Fruit fly (Drosophila melanogaster) whole organism, embryonic: ENCODE measurements around the gene Pvr.

Experiments
- Blimp-1 ChIP-seq: fragments of 200-800 bp; sonication (Bioruptor generic); optimal IDR thresholded peaks from 3 replicates; lab custom pipeline; 2018; ENCODE audit warnings: missing biosample characterization, missing genetic modification characterization, mild to moderate bottlenecking, moderate library complexity, missing genetic modification reagents
- CG10979 ChIP-seq: fragments of 200-800 bp; sonication (Bioruptor generic); optimal IDR thresholded peaks from 2 replicates; lab custom pipeline; 2018; ENCODE audit warnings: missing biosample characterization, mild to moderate bottlenecking, missing genetic modification characterization, moderate library complexity
- CG12071 ChIP-seq: fragments of 200-800 bp; sonication (Bioruptor generic); optimal IDR thresholded peaks from 3 replicates; lab custom pipeline; 2018; ENCODE audit warnings: missing biosample characterization, mild to moderate bottlenecking, missing genetic modification characterization
- CG12104 ChIP-seq: fragments of 200-800 bp; sonication (Bioruptor generic); optimal IDR thresholded peaks from 3 replicates; lab custom pipeline; 2016; ENCODE audit warnings: missing biosample characterization, missing genetic modification characterization
- CG12155 ChIP-seq: fragments of 200-800 bp; sonication (Bioruptor generic); optimal IDR thresholded peaks from 3 replicates; lab custom pipeline; 2016; ENCODE audit warnings: missing biosample characterization, missing genetic modification characterization
- CG12659 ChIP-seq: fragments of 200-800 bp; sonication (Bioruptor generic); optimal IDR thresholded peaks from 3 replicates; lab custom pipeline; 2017; ENCODE audit warnings: mild to moderate bottlenecking, missing biosample characterization, missing genetic modification reagents, missing genetic modification characterization
- CG15479 ChIP-seq: fragments of 200-800 bp; sonication (Bioruptor generic); optimal IDR thresholded peaks from 3 replicates; lab custom pipeline; 2019; ENCODE audit warnings: missing biosample characterization, mild to moderate bottlenecking, missing genetic modification characterization, moderate library complexity
- CG18619 ChIP-seq: fragments of 200-800 bp; sonication (Bioruptor generic); optimal IDR thresholded peaks from 3 replicates; lab custom pipeline; 2017; ENCODE audit warnings: missing biosample characterization, mild to moderate bottlenecking, missing genetic modification characterization
- CG2875 ChIP-seq: fragments of 200-800 bp; sonication (Bioruptor generic); optimal IDR thresholded peaks from 2 replicates; lab custom pipeline; 2017; ENCODE audit warnings: missing biosample characterization, mild to moderate bottlenecking, missing genetic modification characterization, missing genetic modification reagents
- CG32767 ChIP-seq: fragments of 200-800 bp; sonication (Bioruptor generic); IDR thresholded peaks from 2 replicates; pipeline ENCODE4 v1.3.6; 2022; ENCODE audit warnings: missing biosample characterization, missing genetic modification characterization
- CG43689 ChIP-seq: fragments of 200-800 bp; sonication (Bioruptor generic); IDR thresholded peaks from 2 replicates; pipeline ENCODE4 v1.3.6; 2022; ENCODE audit warnings: missing biosample characterization, missing genetic modification characterization
- CG4404 ChIP-seq: fragments of 200-800 bp; sonication (Bioruptor generic); IDR thresholded peaks from 2 replicates; pipeline ENCODE4 v1.3.6; 2022; ENCODE audit warnings: missing biosample characterization, missing genetic modification characterization
- CG6175 ChIP-seq: fragments of 200-800 bp; sonication (Bioruptor generic); IDR thresholded peaks from 3 replicates; pipeline ENCODE4 v1.3.6; 2022; ENCODE audit warnings: missing biosample characterization, missing genetic modification characterization
- CG6272 ChIP-seq: fragments of 200-800 bp; sonication (Bioruptor generic); IDR thresholded peaks from 2 replicates; pipeline ENCODE4 v1.3.6; 2022; ENCODE audit warnings: missing biosample characterization, missing genetic modification characterization
- CG6654 ChIP-seq: fragments of 200-800 bp; sonication (Bioruptor generic); optimal IDR thresholded peaks from 2 replicates; lab custom pipeline; 2017; ENCODE audit warnings: missing biosample characterization, mild to moderate bottlenecking, missing genetic modification characterization
- CG6765 ChIP-seq: fragments of 200-800 bp; sonication (Bioruptor generic); optimal IDR thresholded peaks from 3 replicates; lab custom pipeline; 2017; ENCODE audit warnings: missing biosample characterization, mild to moderate bottlenecking, missing genetic modification characterization
- CG7556 ChIP-seq: fragments of 200-800 bp; sonication (Bioruptor generic); optimal IDR thresholded peaks from 2 replicates; lab custom pipeline; 2017; ENCODE audit warnings: missing biosample characterization, mild to moderate bottlenecking, missing genetic modification characterization
- CG7786 ChIP-seq: fragments of 200-800 bp; sonication (Bioruptor generic); optimal IDR thresholded peaks from 2 replicates; lab custom pipeline; 2016; ENCODE audit warnings: missing biosample characterization, missing genetic modification characterization
- Dbx ChIP-seq: fragments of 200-800 bp; sonication (Bioruptor generic); IDR thresholded peaks from 3 replicates; pipeline ENCODE4 v1.3.6; 2022; ENCODE audit warnings: missing biosample characterization, missing genetic modification characterization
- Fer1 ChIP-seq: fragments of 200-800 bp; sonication (Bioruptor generic); optimal IDR thresholded peaks from 2 replicates; lab custom pipeline; 2017; ENCODE audit warnings: missing biosample characterization, mild to moderate bottlenecking, missing genetic modification characterization
- Fer3 ChIP-seq: fragments of 200-800 bp; sonication (Bioruptor generic); optimal IDR thresholded peaks from 2 replicates; lab custom pipeline; 2018; ENCODE audit warnings: missing biosample characterization, mild to moderate bottlenecking, missing genetic modification characterization, moderate library complexity
- HHEX ChIP-seq: fragments of 200-800 bp; sonication (Bioruptor generic); optimal IDR thresholded peaks from 3 replicates; lab custom pipeline; 2017; ENCODE audit warnings: missing biosample characterization, mild to moderate bottlenecking, missing genetic modification characterization, missing genetic modification reagents
- HmgD ChIP-seq: fragments of 200-800 bp; sonication (Bioruptor generic); optimal IDR thresholded peaks from 3 replicates; lab custom pipeline; 2016; ENCODE audit warnings: missing biosample characterization, missing genetic modification characterization
- HmgZ ChIP-seq: fragments of 200-800 bp; sonication (Bioruptor generic); optimal IDR thresholded peaks from 2 replicates; lab custom pipeline; 2018; ENCODE audit warnings: missing biosample characterization, mild to moderate bottlenecking, missing genetic modification characterization
- Oli ChIP-seq: fragments of 200-800 bp; sonication (Bioruptor generic); optimal IDR thresholded peaks from 2 replicates; lab custom pipeline; 2018; ENCODE audit warnings: missing biosample characterization, mild to moderate bottlenecking, missing genetic modification characterization, moderate library complexity
- Sin3A ChIP-seq: fragments of >200 bp; optimal IDR thresholded peaks from 2 replicates; lab custom pipeline; 2018
- Sox100B ChIP-seq: fragments of 200-800 bp; sonication (Bioruptor generic); optimal IDR thresholded peaks from 3 replicates; lab custom pipeline; 2018; ENCODE audit warnings: missing biosample characterization, mild to moderate bottlenecking, missing genetic modification characterization
- Sry-β ChIP-seq: fragments of 200-800 bp; sonication (Bioruptor generic); optimal IDR thresholded peaks from 2 replicates; lab custom pipeline; 2018; ENCODE audit warnings: missing biosample characterization, mild to moderate bottlenecking, missing genetic modification characterization, moderate library complexity
- ato ChIP-seq: fragments of 200-800 bp; sonication (Bioruptor generic); IDR thresholded peaks from 2 replicates; pipeline ENCODE4 v1.3.6; 2022; ENCODE audit warnings: missing biosample characterization, missing genetic modification characterization; ENCODE audit not compliant: partially characterized antibody
- bsh ChIP-seq, 2 experiments: fragments of 200-800 bp; sonication (Bioruptor generic); optimal IDR thresholded peaks; 2 replicates each; lab custom pipeline; 2017 to 2018; ENCODE audit warnings: mild to moderate bottlenecking in 2 of 2, missing biosample characterization in 2 of 2, missing genetic modification characterization in 2 of 2, moderate library complexity in 1 of 2
- cad ChIP-seq: fragments of >200 bp; optimal IDR thresholded peaks from 2 replicates; lab custom pipeline; 2017; ENCODE audit warnings: missing biosample characterization, missing genetic modification characterization
- corto ChIP-seq: fragments of 200-800 bp; sonication (Bioruptor generic); optimal IDR thresholded peaks from 2 replicates; lab custom pipeline; 2016; ENCODE audit warnings: missing biosample characterization, mild to moderate bottlenecking, missing genetic modification characterization, moderate library complexity
- dysf ChIP-seq: fragments of 200-800 bp; sonication (Bioruptor generic); IDR thresholded peaks from 3 replicates; pipeline ENCODE4 v1.3.6; 2022; ENCODE audit warnings: missing biosample characterization, missing genetic modification characterization
- fd3F ChIP-seq: fragments of 200-800 bp; sonication (Bioruptor generic); optimal IDR thresholded peaks from 2 replicates; lab custom pipeline; 2018; ENCODE audit warnings: missing biosample characterization, mild to moderate bottlenecking, missing genetic modification characterization, moderate library complexity
- gsb-n ChIP-seq: fragments of 200-800 bp; sonication (Bioruptor generic); optimal IDR thresholded peaks from 3 replicates; lab custom pipeline; 2018; ENCODE audit warnings: missing biosample characterization, mild to moderate bottlenecking, missing genetic modification characterization
- hbn ChIP-seq: fragments of 200-800 bp; sonication (Bioruptor generic); IDR thresholded peaks from 2 replicates; pipeline ENCODE4 v1.3.6; 2022; ENCODE audit warnings: missing biosample characterization, missing genetic modification characterization; ENCODE audit not compliant: partially characterized antibody
- kah ChIP-seq: fragments of 200-800 bp; sonication (Bioruptor generic); optimal IDR thresholded peaks from 2 replicates; lab custom pipeline; 2018; ENCODE audit warnings: missing biosample characterization, mild to moderate bottlenecking, missing genetic modification characterization
- klu ChIP-seq: fragments of 200-800 bp; sonication (Bioruptor generic); IDR thresholded peaks from 2 replicates; pipeline ENCODE4 v1.3.6; 2022; ENCODE audit warnings: missing biosample characterization, missing genetic modification characterization
- knrl ChIP-seq: fragments of 200-800 bp; sonication (Bioruptor generic); IDR thresholded peaks from 3 replicates; pipeline ENCODE4 v1.3.6; 2022; ENCODE audit warnings: missing biosample characterization, missing genetic modification characterization; ENCODE audit not compliant: partially characterized antibody
- lov ChIP-seq, 2 experiments: fragments of 200-800 bp in 1 of 2; fragments of >200 bp in 1 of 2; sonication (Bioruptor generic) in 1 of 2; IDR thresholded peaks in 1 of 2; optimal IDR thresholded peaks in 1 of 2; 2 replicates in 1 of 2; 3 replicates in 1 of 2; pipeline versions ENCODE4 v1.3.6 to Lab custom; 2017 to 2022; ENCODE audit warnings: missing biosample characterization in 1 of 2, missing genetic modification characterization in 1 of 2
- maf-S ChIP-seq: fragments of 200-800 bp; sonication (Bioruptor generic); optimal IDR thresholded peaks from 2 replicates; lab custom pipeline; 2016; ENCODE audit warnings: missing biosample characterization, missing genetic modification characterization
- nau ChIP-seq: fragments of 200-800 bp; sonication (Bioruptor generic); optimal IDR thresholded peaks from 3 replicates; lab custom pipeline; 2017; ENCODE audit warnings: missing biosample characterization, mild to moderate bottlenecking, missing genetic modification characterization, missing genetic modification reagents
- nom ChIP-seq: fragments of 200-800 bp; sonication (Bioruptor generic); optimal IDR thresholded peaks from 2 replicates; lab custom pipeline; 2017; ENCODE audit warnings: missing biosample characterization, missing genetic modification characterization, mild to moderate bottlenecking, moderate library complexity, missing genetic modification reagents
- pho ChIP-seq: fragments of 200-800 bp; sonication (Bioruptor generic); optimal IDR thresholded peaks from 2 replicates; lab custom pipeline; 2016; ENCODE audit warnings: missing biosample characterization, missing genetic modification characterization
- pnt ChIP-seq: fragments of 200-800 bp; sonication (Bioruptor generic); optimal IDR thresholded peaks from 3 replicates; lab custom pipeline; 2016; ENCODE audit warnings: missing biosample characterization, missing genetic modification characterization
- sens ChIP-seq: fragments of 200-800 bp; sonication (Bioruptor generic); peaks from one replicate; lab custom pipeline; 2016; ENCODE audit warnings: missing biosample characterization, missing genetic modification characterization
- shn ChIP-seq: fragments of 200-800 bp; sonication (Bioruptor generic); optimal IDR thresholded peaks from 3 replicates; lab custom pipeline; 2016; ENCODE audit warnings: missing biosample characterization, missing genetic modification characterization
- sqz ChIP-seq: fragments of 200-800 bp; sonication (Bioruptor generic); optimal IDR thresholded peaks from 3 replicates; lab custom pipeline; 2018; ENCODE audit warnings: missing biosample characterization, mild to moderate bottlenecking, missing genetic modification characterization
- tap ChIP-seq: fragments of 200-800 bp; optimal IDR thresholded peaks from 3 replicates; lab custom pipeline; 2019; ENCODE audit warnings: missing biosample characterization, mild to moderate bottlenecking, missing genetic modification characterization, moderate library complexity
- tgo ChIP-seq: fragments of 200-800 bp; sonication (Bioruptor generic); IDR thresholded peaks from 3 replicates; pipeline ENCODE4 v1.3.6; 2022; ENCODE audit warnings: missing biosample characterization, missing genetic modification characterization

The Pvr gene

DNA sequence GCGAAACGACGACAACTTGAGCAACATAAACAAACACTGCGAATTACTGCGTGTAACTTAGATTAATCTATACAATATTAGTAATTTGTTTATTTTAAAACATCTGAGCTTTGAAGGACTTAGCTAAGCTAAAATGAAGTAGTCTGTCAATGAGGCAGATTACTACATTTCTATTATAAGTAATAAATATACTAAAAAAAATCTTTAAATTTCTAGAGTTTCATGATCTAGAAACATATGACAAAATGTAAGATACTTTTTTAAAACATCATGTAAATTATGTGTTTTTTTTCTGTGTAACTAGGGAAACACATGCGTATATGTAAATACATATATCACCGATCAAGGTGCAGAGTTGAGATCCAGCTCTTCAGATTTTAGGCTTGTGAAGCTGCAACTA is 26.5 kb upstream of the Pvr start (continued):
- TF ChIP-seq CG12071 (no peak), Sin3A (lab: Kevin White, UChicago) (no peak), Sry-β (GFP tag; lab: Kevin White, UChicago) (no peak), kah (GFP tag; lab: Kevin White, UChicago) (peak; percentile 70), sens (GFP tag; lab: Kevin White, UChicago) (no peak), klu (GFP tag; lab: Robert Waterston, UW) (0 out of 2 replicates have a peak, but pooled peaks have one; percentile 25), Sox100B (GFP tag; lab: Kevin White, UChicago) (peak; percentile 77), CG15479 (GFP tag; lab: Kevin White, UChicago) (no peak), CG7786 (GFP tag; lab: Kevin White, UChicago) (no peak), cad (GFP tag; lab: Kevin White, UChicago) (no peak), CG6272 (GFP tag; lab: Robert Waterston, UW) (no peak), Blimp-1 (GFP tag; lab: Kevin White, UChicago) (peak; percentile 59), pnt (GFP tag; lab: Kevin White, UChicago) (no peak), ato (no peak), CG32767 (GFP tag; lab: Robert Waterston, UW) (0 out of 2 replicates have a peak, but pooled peaks have one; percentile 23), CG7556 (peak; percentile 73), fd3F (GFP tag; lab: Kevin White, UChicago) (no peak), shn (GFP tag; lab: Kevin White, UChicago) (no peak), bsh (GFP tag; optimal IDR thresholded peaks at IDR 0.05; lab: Kevin White, UChicago) (peak; percentile 43 to 65), tgo (GFP tag; lab: Robert Waterston, UW) (peak; percentile 63; the same call in 2 of the 3 replicates), gsb-n (tag; lab: Kevin White, UChicago) (peak; percentile 28), lov (optimal IDR thresholded peaks at IDR 0.05; lab: Kevin White, UChicago) (no peak), lov (GFP tag; IDR thresholded peaks at IDR 0.05; lab: Robert Waterston, UW) (no peak), Fer3 (tag; lab: Kevin White, UChicago) (peak; percentile 58), sqz (GFP tag; lab: Kevin White, UChicago) (peak; percentile 22), CG10979 (tag; lab: Kevin White, UChicago) (peak; percentile 51), corto (GFP tag; lab: Kevin White, UChicago) (no peak), nau (GFP tag; lab: Kevin White, UChicago) (peak; percentile 63), HHEX (peak; percentile 55), Dbx (GFP tag; lab: Robert Waterston, UW) (no peak), HmgZ (tag; lab: Kevin White, UChicago) (peak; percentile 9), CG43689 (GFP tag; lab: Robert Waterston, UW) (no peak), CG18619 (GFP tag; lab: Kevin White, UChicago) (peak; percentile 13), Fer1 (GFP tag; lab: Kevin White, UChicago) (peak; percentile 62), CG6654 (GFP tag; lab: Kevin White, UChicago) (no peak), CG12659 (peak; percentile 57), CG12104 (GFP tag; lab: Kevin White, UChicago) (peak; percentile 55), CG6765 (GFP tag; lab: Kevin White, UChicago) (peak; percentile 31), nom (peak; percentile 62), CG12155 (GFP tag; lab: Kevin White, UChicago) (no peak), HmgD (no peak), maf-S (GFP tag; lab: Kevin White, UChicago) (no peak), CG4404 (GFP tag; lab: Robert Waterston, UW) (no peak), pho (GFP tag; lab: Kevin White, UChicago) (no peak), dysf (GFP tag; lab: Robert Waterston, UW) (peak; percentile 61; the same call in 2 of the 3 replicates), knrl (GFP tag; lab: Robert Waterston, UW) (no peak), Oli (peak; percentile 70), tap (peak; percentile 73), CG2875 (peak; percentile 45), CG6175 (GFP tag; lab: Robert Waterston, UW) (no peak), hbn (GFP tag; lab: Robert Waterston, UW) (no peak)
